Fruit fly (Drosophila melanogaster): Measurements from ENCODE around the gene wnd.

wnd gene

dm6 chr3L:19612172-19612571, 23.4 kb downstream of the wnd start, which contains the start of the genes Lon and PIG-F (continued):
- TF ChIP-seq Antp (GFP tag; optimal IDR thresholded peaks at IDR 0.05) (peak; percentile 98), CG12942 (GFP tag; optimal IDR thresholded peaks at IDR 0.05) (peak; percentile 99), nom (GFP tag; optimal IDR thresholded peaks at IDR 0.05) (peak; percentile 97), ssp (GFP tag; IDR thresholded peaks at IDR 0.05) (peak; percentile 95), Kr (GFP tag; optimal IDR thresholded peaks at IDR 0.05) (peak; percentile 95), CG10565 (GFP tag; optimal IDR thresholded peaks at IDR 0.05) (peak; percentile 96), Oli (tag; optimal IDR thresholded peaks at IDR 0.05) (peak; percentile 100), YL-1 (GFP tag; optimal IDR thresholded peaks at IDR 0.05) (peak; percentile 99), Gsc (GFP tag; IDR thresholded peaks at IDR 0.05) (peak; percentile 96), Meics (GFP tag; optimal IDR thresholded peaks at IDR 0.05) (peak; percentile 99), HLH54F (GFP tag; optimal IDR thresholded peaks at IDR 0.05) (peak; percentile 99), Mad (GFP tag; optimal IDR thresholded peaks at IDR 0.05) (peak; percentile 99), gt (GFP tag; IDR thresholded peaks at IDR 0.05) (peak; percentile 95), CG4730 (GFP tag; IDR thresholded peaks at IDR 0.05) (peak; percentile 97), lmd (GFP tag; IDR thresholded peaks at IDR 0.05) (peak; percentile 99), CG9437 (GFP tag; optimal IDR thresholded peaks at IDR 0.05) (peak; percentile 96), Abd-B (GFP tag; optimal IDR thresholded peaks at IDR 0.05) (peak; percentile 99), dimm (GFP tag; IDR thresholded peaks at IDR 0.05) (peak; percentile 94), CG17568 (GFP tag; optimal IDR thresholded peaks at IDR 0.05) (peak; percentile 98), slou (GFP tag; optimal IDR thresholded peaks at IDR 0.05) (peak; percentile 99), slbo (GFP tag; IDR thresholded peaks at IDR 0.05) (peak; percentile 99), CG11398 (GFP tag; optimal IDR thresholded peaks at IDR 0.05) (peak; percentile 94), Oaz (GFP tag; IDR thresholded peaks at IDR 0.05) (peak; percentile 97), CG11723 (GFP tag; optimal IDR thresholded peaks at IDR 0.05) (peak; percentile 99), ewg (GFP tag; optimal IDR thresholded peaks at IDR 0.05) (peak; percentile 98), ara (GFP tag; IDR thresholded peaks at IDR 0.05) (peak; percentile 97), Dp (GFP tag; optimal IDR thresholded peaks at IDR 0.05) (peak; percentile 55), phol (tag; optimal IDR thresholded peaks at IDR 0.05) (peak; percentile 99), fd3F (GFP tag; optimal IDR thresholded peaks at IDR 0.05) (peak; percentile 99), CG8924 (tag; optimal IDR thresholded peaks at IDR 0.05) (peak; percentile 99), CG9215 (GFP tag; IDR thresholded peaks at IDR 0.05) (peak; percentile 99), kay (GFP tag; optimal IDR thresholded peaks at IDR 0.05) (peak; percentile 98), cato (GFP tag; optimal IDR thresholded peaks at IDR 0.05; ENCODE audit: borderline replicate concordance) (peak; percentile 99), pzg (GFP tag; optimal IDR thresholded peaks at IDR 0.05) (peak; percentile 41), unpg (GFP tag; optimal IDR thresholded peaks at IDR 0.05) (peak; percentile 99), emc (GFP tag; optimal IDR thresholded peaks at IDR 0.05) (peak; percentile 95), CG6254 (GFP tag; optimal IDR thresholded peaks at IDR 0.05) (peak; percentile 97), ERR (GFP tag; optimal IDR thresholded peaks at IDR 0.05) (peak; percentile 95), Optix (GFP tag; IDR thresholded peaks at IDR 0.05) (peak; percentile 98), danr (GFP tag; IDR thresholded peaks at IDR 0.05) (peak; percentile 97), CG13894 (tag; optimal IDR thresholded peaks at IDR 0.05) (peak; percentile 98), Fer2 (tag; optimal IDR thresholded peaks at IDR 0.05) (peak; percentile 99), CG1024 (GFP tag; IDR thresholded peaks at IDR 0.05) (peak; percentile 89), tup (GFP tag; optimal IDR thresholded peaks at IDR 0.05) (peak; percentile 99), CG7786 (GFP tag; optimal IDR thresholded peaks at IDR 0.05) (peak; percentile 97), zf30C (GFP tag; optimal IDR thresholded peaks at IDR 0.05) (peak; percentile 63), CG2129 (GFP tag; IDR thresholded peaks at IDR 0.05; ENCODE audit: partially characterized antibody) (no peak), CG12659 (GFP tag; optimal IDR thresholded peaks at IDR 0.05) (peak; percentile 100), toy (GFP tag; IDR thresholded peaks at IDR 0.05) (peak; percentile 96), CG17186 (GFP tag; optimal IDR thresholded peaks at IDR 0.05) (peak; percentile 90), CG2678 (tag; optimal IDR thresholded peaks at IDR 0.05) (peak; percentile 100)

All from whole organism, embryonic.